Fruit fly (Drosophila melanogaster): ENCODE measurements around the gene mTerf5.

dm6 chr3R:18197802-18198148, 25.7 kb downstream of the mTerf5 start:
- no peak for TF ChIP-seq Hr38 (GFP tag; optimal IDR thresholded peaks at IDR 0.05)
- no peak for TF ChIP-seq CG6854 (GFP tag; optimal IDR thresholded peaks at IDR 0.05)

All from whole organism, prepupa.